Worm (Caenorhabditis elegans): ENCODE results near the gene cdc-25.2.

DNA sequence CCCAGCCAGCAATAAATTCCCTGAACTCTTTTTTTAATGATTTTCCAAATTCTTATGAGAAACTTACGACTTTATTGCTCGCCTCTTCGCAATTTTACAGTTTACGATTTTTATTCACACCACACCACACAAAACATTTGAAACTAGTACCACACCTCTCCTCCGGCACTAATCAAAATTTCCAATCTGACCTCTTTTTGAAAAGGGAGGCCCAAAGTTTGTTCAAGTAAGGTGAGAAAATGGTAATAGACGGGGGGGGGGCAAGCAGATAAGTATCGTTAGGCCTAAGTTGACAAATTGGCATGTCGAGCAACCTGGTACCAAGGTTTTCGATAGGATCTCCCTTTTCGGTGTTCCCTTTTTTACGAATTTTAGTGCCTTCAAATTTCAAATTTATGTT is 12.9 kb downstream of the cdc-25.2 start:
- TF ChIP-seq ceh-82 (tag; optimal IDR thresholded peaks at IDR 0.05) (no peak), unc-62 (GFP tag; optimal IDR thresholded peaks at IDR 0.05 in 1 of 2) (no peak), unc-62 (tag; optimal IDR thresholded peaks at IDR 0.05) (no peak), lin-15B (tag; optimal IDR thresholded peaks at IDR 0.05) (no peak), saeg-2 (GFP tag; IDR thresholded peaks at IDR 0.05) (no peak), tag-97 (GFP tag; IDR thresholded peaks at IDR 0.05) (no peak), zag-1 (tag; optimal IDR thresholded peaks at IDR 0.05) (no peak), nhr-10 (tag; optimal IDR thresholded peaks at IDR 0.05) (no peak), snpc-4 (tag; optimal IDR thresholded peaks at IDR 0.05) (no peak), pha-4 (GFP tag; IDR thresholded peaks at IDR 0.05) (no peak), pha-4 (tag; optimal IDR thresholded peaks at IDR 0.05) (no peak), mdl-1 (tag; optimal IDR thresholded peaks at IDR 0.05) (no peak), ZK546.5 (tag; optimal IDR thresholded peaks at IDR 0.05) (no peak), fkh-10 (GFP tag; optimal IDR thresholded peaks at IDR 0.05) (no peak)
